Fruit fly (Drosophila melanogaster) whole organism, wandering third instar larva: Measurements from ENCODE around the gene CG4467.

ENCODE experiments used
- Hr78 ChIP-seq: fragments of >200 bp; optimal IDR thresholded peaks from 2 replicates; lab custom pipeline; 2017; ENCODE audit warnings: missing biosample characterization, missing genetic modification characterization
- N ChIP-seq: fragments of >200 bp; optimal IDR thresholded peaks from 2 replicates; lab custom pipeline; 2018; ENCODE audit warnings: missing biosample characterization, missing external identifiers, missing genetic modification characterization
- Vsx2 ChIP-seq: fragments of 200-300, 225-300 bp; sonication (Bioruptor generic); optimal IDR thresholded peaks from 2 replicates; lab custom pipeline; 2018; ENCODE audit warnings: missing biosample characterization, missing genetic modification characterization; ENCODE audit not compliant: partially characterized antibody
- foxo ChIP-seq, 2 experiments: fragments of 200-800 bp; sonication (Bioruptor generic); optimal IDR thresholded peaks; 2 replicates in 1 of 2; 3 replicates in 1 of 2; lab custom pipeline; 2016 to 2017; ENCODE audit warnings: missing biosample characterization in 2 of 2, missing genetic modification characterization in 2 of 2
- h ChIP-seq: fragments of 200-800 bp; sonication (Bioruptor generic); optimal IDR thresholded peaks from 3 replicates; lab custom pipeline; 2016; ENCODE audit warnings: missing biosample characterization, mild to moderate bottlenecking, missing genetic modification characterization
- lola ChIP-seq: fragments of >200 bp; optimal IDR thresholded peaks from 2 replicates; lab custom pipeline; 2017; ENCODE audit warnings: missing biosample characterization, missing genetic modification characterization
- psq ChIP-seq: fragments of 200-800 bp; sonication (Bioruptor generic); optimal IDR thresholded peaks from 3 replicates; lab custom pipeline; 2017; ENCODE audit warnings: missing biosample characterization, mild to moderate bottlenecking, missing genetic modification characterization, moderate library complexity
- sv ChIP-seq: fragments of 200-800 bp; sonication (Bioruptor generic); optimal IDR thresholded peaks from 3 replicates; lab custom pipeline; 2016; ENCODE audit warnings: missing biosample characterization, missing genetic modification characterization

DNA sequence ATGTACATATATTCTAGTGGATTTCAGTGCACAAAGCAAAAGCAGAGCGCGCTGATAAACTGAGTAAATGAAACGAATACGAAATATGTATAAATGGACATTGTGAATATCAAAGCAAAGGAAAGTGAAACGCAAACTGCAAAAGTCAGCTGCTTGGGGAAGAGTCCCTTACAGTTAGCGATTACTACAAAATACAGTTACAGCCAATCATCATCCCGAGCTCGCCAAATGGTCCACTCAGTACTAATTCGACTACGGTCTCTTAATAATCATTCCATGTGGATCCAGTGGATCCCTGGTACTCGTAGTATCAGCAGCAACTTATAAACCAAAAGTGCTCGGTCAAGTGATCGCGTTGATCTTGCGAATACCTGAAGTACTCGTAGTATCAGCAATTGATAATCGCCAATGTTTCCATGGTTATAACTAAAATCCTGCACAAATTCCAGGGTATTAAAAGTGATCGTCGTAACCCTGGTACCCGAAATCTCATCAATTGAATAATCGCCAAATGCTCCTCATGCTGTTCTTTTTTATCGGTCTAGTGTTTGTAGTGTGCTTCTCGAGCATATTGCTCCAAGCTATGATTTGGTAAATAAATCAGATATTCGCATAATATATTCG, 66.9 kb downstream of the CG4467 start:
- no peak for TF ChIP-seq sv (GFP tag; lab: Kevin White, UChicago)
- no peak for TF ChIP-seq h
- no peak for TF ChIP-seq N (GFP tag; lab: Kevin White, UChicago)
- TF ChIP-seq foxo (GFP tag; optimal IDR thresholded peaks at IDR 0.05; lab: Kevin White, UChicago) = no peak
- no peak for TF ChIP-seq Vsx2
- TF ChIP-seq Hr78 (GFP tag; lab: Kevin White, UChicago) = no peak
- no peak for TF ChIP-seq lola (GFP tag; lab: Kevin White, UChicago)
- TF ChIP-seq psq = no peak
